Fruit fly (Drosophila melanogaster): ENCODE measurements around the gene CG4362.

dm6 chr3R:20310498-20310822, 3.1 kb upstream of the CG4362 start:
- TF ChIP-seq psq (optimal IDR thresholded peaks at IDR 0.05), result no peak
- TF ChIP-seq Sin3A (optimal IDR thresholded peaks at IDR 0.05), result no peak
- no peak for TF ChIP-seq insv (optimal IDR thresholded peaks at IDR 0.05)
- TF ChIP-seq ttk (optimal IDR thresholded peaks at IDR 0.05), result peak; percentile 71
- TF ChIP-seq h (optimal IDR thresholded peaks at IDR 0.05), result no peak
- no peak for TF ChIP-seq Myc (optimal IDR thresholded peaks at IDR 0.05)

Data from Kc167 (cell line).